Worm (Caenorhabditis elegans) whole organism, L4 larva: ENCODE measurements around the gene D2023.4.

Experiments
- F37D6.2 ChIP-seq: sonication (generic microtip); optimal IDR thresholded peaks from 2 replicates; lab custom pipeline; 2016; ENCODE audit warnings: mild to moderate bottlenecking, missing genetic modification characterization, missing compliant biosample characterization
- F49E8.2 ChIP-seq: sonication (generic microtip); optimal IDR thresholded peaks from 2 replicates; lab custom pipeline; 2016; ENCODE audit warnings: missing compliant biosample characterization, mild to moderate bottlenecking, missing genetic modification characterization, borderline replicate concordance
- T20F7.1 ChIP-seq: fragments of 200-800 bp; sonication (Bioruptor generic); optimal IDR thresholded peaks from 2 replicates; lab custom pipeline; 2018; ENCODE audit warnings: mild to moderate bottlenecking, missing genetic modification characterization, missing compliant biosample characterization
- Y48G9A.11 ChIP-seq: fragments of 200-800 bp; sonication (Bioruptor generic); IDR thresholded peaks from 2 replicates; pipeline ENCODE4 v1.3.6; 2022; ENCODE audit warnings: missing genetic modification reagents, missing genetic modification characterization, missing compliant biosample characterization
- Y5F2A.4 ChIP-seq: fragments of 200-800 bp; sonication (Bioruptor generic); optimal IDR thresholded peaks from 2 replicates; lab custom pipeline; 2018; ENCODE audit warnings: mild to moderate bottlenecking, missing genetic modification characterization, missing compliant biosample characterization
- Y75B8A.6 ChIP-seq: fragments of 200-800 bp; sonication (Bioruptor generic); IDR thresholded peaks from 2 replicates; pipeline ENCODE4 v1.3.6; 2022; ENCODE audit warnings: missing genetic modification reagents, missing genetic modification characterization, missing compliant biosample characterization
- ZK337.2 ChIP-seq: fragments of 200-800 bp; sonication (Bioruptor generic); IDR thresholded peaks from 2 replicates; pipeline ENCODE4 v1.3.6; 2022; ENCODE audit warnings: missing genetic modification reagents, missing genetic modification characterization, missing compliant biosample characterization
- aha-1 ChIP-seq: fragments of 150-350 bp; peaks from one replicate; lab custom pipeline; 2014; ENCODE audit warnings: missing biosample characterization, missing genetic modification characterization
- ama-1 ChIP-seq: fragments of 150-350 bp; optimal IDR thresholded peaks from 2 replicates; lab custom pipeline; 2014; ENCODE audit warnings: inconsistent platforms, mixed read lengths
- ces-1 ChIP-seq: fragments of 150-350 bp; sonication (generic microtip); optimal IDR thresholded peaks from 4 replicates; lab custom pipeline; 2014; ENCODE audit warnings: missing biosample characterization, missing genetic modification reagents, missing genetic modification characterization
- cey-2 ChIP-seq: sonication (generic microtip); optimal IDR thresholded peaks from 3 replicates; lab custom pipeline; 2017; ENCODE audit warnings: missing genetic modification characterization, mild to moderate bottlenecking, missing compliant biosample characterization, antibody characterized with exemption, borderline replicate concordance; ENCODE audit not compliant: insufficient read depth
- ctbp-1 ChIP-seq: fragments of 200-800 bp; sonication (Bioruptor generic); IDR thresholded peaks from 2 replicates; pipeline ENCODE4 v1.3.6; 2022; ENCODE audit warnings: missing genetic modification reagents, missing genetic modification characterization, missing compliant biosample characterization
- daf-16 ChIP-seq, 3 experiments: sonication (generic microtip); optimal IDR thresholded peaks; 2 replicates each; lab custom pipeline; 2016 to 2017; ENCODE audit warnings: missing genetic modification characterization in 3 of 3, missing genetic modification reagents in 3 of 3, mild to moderate bottlenecking in 2 of 3, missing compliant biosample characterization in 2 of 3, missing biosample characterization in 1 of 3, moderate library complexity in 1 of 3
- daf-8 ChIP-seq: fragments of 200-800 bp; sonication (Bioruptor generic); IDR thresholded peaks from 2 replicates; pipeline ENCODE4 v1.3.6; 2022; ENCODE audit warnings: missing genetic modification characterization, missing compliant biosample characterization
- dmd-6 ChIP-seq: fragments of 200-800 bp; sonication (Bioruptor generic); IDR thresholded peaks from 2 replicates; pipeline ENCODE4 v1.3.6; 2022; ENCODE audit warnings: missing genetic modification reagents, missing genetic modification characterization, missing compliant biosample characterization
- dmd-8 ChIP-seq: fragments of 200-800 bp; sonication (Bioruptor generic); IDR thresholded peaks from 2 replicates; pipeline ENCODE4 v1.3.6; 2022; ENCODE audit warnings: missing genetic modification characterization, missing compliant biosample characterization
- dmd-9 ChIP-seq: fragments of 200-800 bp; sonication (Bioruptor generic); IDR thresholded peaks from 2 replicates; pipeline ENCODE4 v1.3.6; 2022; ENCODE audit warnings: missing genetic modification reagents, missing genetic modification characterization, missing compliant biosample characterization
- fos-1 ChIP-seq: fragments of 150-350 bp; optimal IDR thresholded peaks from 2 replicates; lab custom pipeline; 2014; ENCODE audit warnings: missing biosample characterization, missing genetic modification characterization
- hif-1 ChIP-seq, 2 experiments: sonication (generic microtip); optimal IDR thresholded peaks; 2 replicates each; lab custom pipeline; 2016 to 2017; ENCODE audit warnings: missing compliant biosample characterization in 2 of 2, missing genetic modification characterization in 2 of 2, missing genetic modification reagents in 2 of 2, missing genotype in 2 of 2, mild to moderate bottlenecking in 1 of 2
- hlh-30 ChIP-seq: sonication (generic microtip); optimal IDR thresholded peaks from 2 replicates; lab custom pipeline; 2017; ENCODE audit warnings: antibody characterized with exemption, mild to moderate bottlenecking, missing genetic modification characterization, missing compliant biosample characterization; ENCODE audit not compliant: insufficient read depth
- hmg-1.1 ChIP-seq: fragments of 200-800 bp; sonication (Bioruptor generic); IDR thresholded peaks from 2 replicates; pipeline ENCODE4 v1.3.6; 2022; ENCODE audit warnings: missing genetic modification reagents, missing genetic modification characterization, missing compliant biosample characterization
- lim-7 ChIP-seq: fragments of 200-800 bp; sonication (Bioruptor generic); IDR thresholded peaks from 2 replicates; pipeline ENCODE4 v1.3.6; 2022; ENCODE audit warnings: missing genetic modification characterization, missing compliant biosample characterization
- lin-13 ChIP-seq: fragments of 150-350 bp; optimal IDR thresholded peaks from 2 replicates; lab custom pipeline; 2014; ENCODE audit warnings: missing biosample characterization, missing genetic modification reagents, missing genetic modification characterization
- lir-3 ChIP-seq: sonication (generic microtip); optimal IDR thresholded peaks from 2 replicates; lab custom pipeline; 2016; ENCODE audit warnings: mild to moderate bottlenecking, missing genetic modification characterization, missing compliant biosample characterization
- madf-5 ChIP-seq, 2 experiments: fragments of 200-800 bp; sonication (Bioruptor generic); IDR thresholded peaks; 2 replicates each; pipeline ENCODE4 v1.3.6; 2022; ENCODE audit warnings: missing compliant biosample characterization in 2 of 2, missing genetic modification characterization in 2 of 2
- mdl-1 ChIP-seq, 2 experiments: fragments of 150-350 bp in 1 of 2; sonication (generic microtip) in 1 of 2; optimal IDR thresholded peaks; 2 replicates each; lab custom pipeline; 2014 to 2017; ENCODE audit warnings: missing biosample characterization in 2 of 2, missing genetic modification characterization in 2 of 2
- mdt-29 ChIP-seq: fragments of 200-800 bp; sonication (Bioruptor generic); IDR thresholded peaks from 2 replicates; pipeline ENCODE4 v1.3.6; 2022; ENCODE audit warnings: missing genetic modification reagents, missing genetic modification characterization, missing compliant biosample characterization
- mes-2 ChIP-seq: sonication (generic microtip); optimal IDR thresholded peaks from 2 replicates; lab custom pipeline; 2016; ENCODE audit warnings: missing genotype, mild to moderate bottlenecking, missing genetic modification characterization, missing compliant biosample characterization; ENCODE audit not compliant: poor library complexity, severe bottlenecking
- nhr-10 ChIP-seq: fragments of 150-350 bp; optimal IDR thresholded peaks from 2 replicates; lab custom pipeline; 2014; ENCODE audit warnings: missing biosample characterization, missing genetic modification characterization
- nhr-102 ChIP-seq: sonication (generic microtip); optimal IDR thresholded peaks from 2 replicates; lab custom pipeline; 2016; ENCODE audit warnings: mild to moderate bottlenecking, missing genetic modification characterization, moderate library complexity, missing compliant biosample characterization
- nhr-11 ChIP-seq: fragments of 150-350 bp; optimal IDR thresholded peaks from 2 replicates; lab custom pipeline; 2014; ENCODE audit warnings: missing biosample characterization, missing genetic modification characterization
- nhr-25 ChIP-seq: sonication (generic microtip); optimal IDR thresholded peaks from 2 replicates; lab custom pipeline; 2017; ENCODE audit warnings: missing genetic modification characterization, mild to moderate bottlenecking, missing compliant biosample characterization, antibody characterized with exemption, moderate library complexity, borderline replicate concordance; ENCODE audit not compliant: insufficient read depth
- nhr-41 ChIP-seq: fragments of 200-800 bp; sonication (Bioruptor generic); IDR thresholded peaks from 2 replicates; pipeline ENCODE4 v1.3.6; 2022; ENCODE audit warnings: missing genetic modification reagents, missing genetic modification characterization, missing compliant biosample characterization
- nhr-42 ChIP-seq: fragments of 200-800 bp; sonication (Bioruptor generic); IDR thresholded peaks from 2 replicates; pipeline ENCODE4 v1.3.6; 2022; ENCODE audit warnings: missing genetic modification characterization, missing compliant biosample characterization
- nhr-48 ChIP-seq: sonication (generic microtip); optimal IDR thresholded peaks from 2 replicates; lab custom pipeline; 2016; ENCODE audit warnings: mild to moderate bottlenecking, missing genetic modification characterization, missing compliant biosample characterization
- nhr-6 ChIP-seq: fragments of 150-350 bp; optimal IDR thresholded peaks from 2 replicates; lab custom pipeline; 2014; ENCODE audit warnings: missing biosample characterization, missing genetic modification characterization
- nhr-76 ChIP-seq: fragments of 150-350 bp; optimal IDR thresholded peaks from 2 replicates; lab custom pipeline; 2014; ENCODE audit warnings: missing biosample characterization, missing genetic modification characterization
- saeg-2 ChIP-seq: fragments of 200-800 bp; sonication (Bioruptor generic); IDR thresholded peaks from 2 replicates; pipeline ENCODE4 v1.3.6; 2022; ENCODE audit warnings: missing genetic modification reagents, missing genetic modification characterization, missing compliant biosample characterization
- sdz-12 ChIP-seq: fragments of 200-800 bp; sonication (Bioruptor generic); optimal IDR thresholded peaks from 2 replicates; lab custom pipeline; 2018; ENCODE audit warnings: mild to moderate bottlenecking, missing genetic modification characterization, missing compliant biosample characterization
- skn-1 ChIP-seq: fragments of 150-350 bp; optimal IDR thresholded peaks from 2 replicates; lab custom pipeline; 2014; ENCODE audit warnings: missing biosample characterization, missing genetic modification characterization
- snpc-1.2 ChIP-seq: fragments of 200-800 bp; sonication (Bioruptor generic); IDR thresholded peaks from 2 replicates; pipeline ENCODE4 v1.3.6; 2022; ENCODE audit warnings: missing genetic modification reagents, missing genetic modification characterization, missing compliant biosample characterization
- spr-3 ChIP-seq: fragments of 200-800 bp; sonication (Bioruptor generic); optimal IDR thresholded peaks from 2 replicates; lab custom pipeline; 2018; ENCODE audit warnings: mild to moderate bottlenecking, missing genetic modification characterization, missing compliant biosample characterization
- tag-97 ChIP-seq: fragments of 200-800 bp; sonication (Bioruptor generic); IDR thresholded peaks from 2 replicates; pipeline ENCODE4 v1.3.6; 2022; ENCODE audit warnings: missing genetic modification characterization, missing compliant biosample characterization
- tra-1 ChIP-seq: fragments of 200-800 bp; sonication (Bioruptor generic); IDR thresholded peaks from 2 replicates; pipeline ENCODE4 v1.3.6; 2022; ENCODE audit warnings: missing genetic modification reagents, missing genetic modification characterization, missing compliant biosample characterization
- unc-130 ChIP-seq: sonication (generic microtip); optimal IDR thresholded peaks from 2 replicates; lab custom pipeline; 2016; ENCODE audit warnings: missing genetic modification reagents, missing genetic modification characterization, missing compliant biosample characterization
- unc-39 ChIP-seq: sonication (generic microtip); optimal IDR thresholded peaks from 2 replicates; lab custom pipeline; 2017; ENCODE audit warnings: missing biosample characterization, missing genetic modification characterization
- zag-1 ChIP-seq: fragments of 150-350 bp; optimal IDR thresholded peaks from 2 replicates; lab custom pipeline; 2014; ENCODE audit warnings: missing biosample characterization, missing genetic modification characterization
- zfp-2 ChIP-seq: sonication (generic microtip); optimal IDR thresholded peaks from 2 replicates; lab custom pipeline; 2016; ENCODE audit warnings: mild to moderate bottlenecking, missing genetic modification characterization, missing compliant biosample characterization
- zfp-3 ChIP-seq: fragments of 200-800 bp; sonication (Bioruptor generic); conservative IDR thresholded peaks from 2 replicates; pipeline ENCODE4 v1.3.6; 2022; ENCODE audit warnings: missing genetic modification reagents, missing genetic modification characterization, missing compliant biosample characterization
- zip-11 ChIP-seq: fragments of 200-800 bp; sonication (Bioruptor generic); IDR thresholded peaks from 2 replicates; pipeline ENCODE4 v1.3.6; 2022; ENCODE audit warnings: missing genetic modification characterization, missing compliant biosample characterization

The D2023.4 gene

DNA sequence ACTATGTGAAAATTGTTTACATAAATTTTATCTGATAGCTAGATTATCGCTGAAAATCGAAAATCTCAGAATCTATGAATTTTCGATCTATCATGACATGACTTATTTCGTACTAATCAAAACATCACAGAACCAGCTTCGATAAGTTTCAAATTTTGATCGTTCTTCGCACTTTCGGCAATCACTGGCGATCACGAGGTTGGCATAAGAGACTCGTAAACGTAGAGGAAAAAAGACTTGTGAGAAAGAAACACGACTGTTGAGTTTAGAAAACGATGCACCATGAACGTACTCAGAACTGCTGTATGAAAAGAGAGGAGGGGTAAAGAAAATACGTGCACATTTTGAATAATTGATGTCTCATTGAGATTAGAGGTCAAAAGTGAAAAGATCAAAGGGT lies 1.6 kb downstream of the D2023.4 start (continued):
- TF ChIP-seq spr-3 (GFP tag; lab: Kevin White, UChicago) (no peak), nhr-76 (tag; lab: Kevin White, UChicago) (no peak), F37D6.2 (tag; lab: Kevin White, UChicago) (no peak), fos-1 (tag; lab: Kevin White, UChicago) (no peak), ces-1 (no peak), nhr-10 (tag; lab: Kevin White, UChicago) (peak; percentile 98), hif-1 (tag; optimal IDR thresholded peaks at IDR 0.05; lab: Kevin White, UChicago) (peak; percentile 77 to 98), madf-5 (GFP tag; IDR thresholded peaks at IDR 0.05; lab: Robert Waterston, UW) (no peak), dmd-9 (GFP tag; lab: Robert Waterston, UW) (no peak), ZK337.2 (GFP tag; lab: Robert Waterston, UW) (no peak), daf-8 (GFP tag; lab: Robert Waterston, UW) (no peak), zfp-3 (GFP tag; lab: Robert Waterston, UW) (0 out of 2 replicates have a peak, but pooled peaks have one; percentile 26), skn-1 (no peak), nhr-48 (tag; lab: Kevin White, UChicago) (peak; percentile 95), unc-39 (tag; lab: Kevin White, UChicago) (no peak), Y75B8A.6 (0 out of 2 replicates have a peak, but pooled peaks have one; percentile 66), nhr-41 (GFP tag; lab: Robert Waterston, UW) (peak; percentile 57; the same call in 1 of the 2 replicates), nhr-102 (tag; lab: Kevin White, UChicago) (peak; percentile 60), tra-1 (GFP tag; lab: Robert Waterston, UW) (peak; percentile 80; the same call in 1 of the 2 replicates), nhr-6 (tag; lab: Kevin White, UChicago) (peak; percentile 69), aha-1 (tag; lab: Kevin White, UChicago) (peak; percentile 99), hlh-30 (tag; lab: Kevin White, UChicago) (peak; percentile 95), lin-13 (GFP tag; lab: Kevin White, UChicago) (peak; percentile 28), F49E8.2 (no peak), ctbp-1 (GFP tag; lab: Robert Waterston, UW) (no peak), nhr-42 (GFP tag; lab: Robert Waterston, UW) (peak; percentile 60; the same call in 1 of the 2 replicates), Y5F2A.4 (GFP tag; lab: Kevin White, UChicago) (no peak), zip-11 (GFP tag; lab: Robert Waterston, UW) (no peak), cey-2 (peak; percentile 30), zag-1 (tag; lab: Kevin White, UChicago) (no peak), unc-130 (GFP tag; lab: Kevin White, UChicago) (no peak), dmd-6 (GFP tag; lab: Robert Waterston, UW) (peak; percentile 95), ama-1 (peak; percentile 79), mes-2 (peak; percentile 52), mdt-29 (GFP tag; lab: Robert Waterston, UW) (peak; percentile 90), sdz-12 (GFP tag; lab: Kevin White, UChicago) (no peak), hmg-1.1 (GFP tag; lab: Robert Waterston, UW) (peak; percentile 43), snpc-1.2 (no peak), T20F7.1 (GFP tag; lab: Kevin White, UChicago) (peak; percentile 14), lim-7 (GFP tag; lab: Robert Waterston, UW) (no peak), Y48G9A.11 (no peak), mdl-1 (tag; optimal IDR thresholded peaks at IDR 0.05; lab: Kevin White, UChicago) (peak in 1 of 2 experiments; percentile 81), lir-3 (tag; lab: Kevin White, UChicago) (no peak), daf-16 (GFP tag; optimal IDR thresholded peaks at IDR 0.05; lab: Kevin White, UChicago) (peak in 1 of 2 experiments; percentile 52), daf-16 (tag; optimal IDR thresholded peaks at IDR 0.05; lab: Kevin White, UChicago) (peak; percentile 89), nhr-11 (tag; lab: Kevin White, UChicago) (peak; percentile 80), dmd-8 (GFP tag; lab: Robert Waterston, UW) (no peak), saeg-2 (GFP tag; lab: Robert Waterston, UW) (no peak), tag-97 (GFP tag; lab: Robert Waterston, UW) (no peak), nhr-25 (tag; lab: Kevin White, UChicago) (no peak), zfp-2 (tag; lab: Kevin White, UChicago) (no peak)
